Fruit fly (Drosophila melanogaster): ENCODE measurements around the gene CG7560.

Gene CG7560

DNA sequence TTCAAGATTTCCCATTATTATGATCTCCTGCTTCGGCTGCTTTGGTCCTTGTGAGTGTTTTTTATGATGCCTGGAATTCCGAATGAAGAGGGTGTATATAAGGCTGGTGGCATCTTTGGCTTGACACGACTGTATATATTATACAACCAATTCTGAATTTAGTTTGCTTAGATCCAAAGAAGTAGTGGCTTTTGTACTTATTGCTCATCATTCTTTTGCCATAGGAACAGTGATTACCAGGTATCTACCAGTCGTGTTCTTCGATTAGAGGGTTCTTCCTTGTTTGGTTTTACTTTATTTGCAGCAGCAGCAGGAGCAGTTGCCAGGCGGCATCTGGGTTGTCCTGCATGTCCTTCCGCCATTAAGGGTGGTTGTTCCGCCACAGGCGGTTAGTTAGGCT is 21.4 kb upstream of the CG7560 start (continued):
- TF ChIP-seq Eip74EF (GFP tag; optimal IDR thresholded peaks at IDR 0.05), result no peak
- 0 out of 2 replicates have a peak, but pooled peaks have one; percentile 26 for TF ChIP-seq CG43689 (GFP tag; IDR thresholded peaks at IDR 0.05)
- TF ChIP-seq Lpt (GFP tag; optimal IDR thresholded peaks at IDR 0.05), result no peak
- TF ChIP-seq CG5245 (GFP tag; optimal IDR thresholded peaks at IDR 0.05), result no peak
- no peak for TF ChIP-seq ase (GFP tag; IDR thresholded peaks at IDR 0.05)
- TF ChIP-seq CG17328 (GFP tag; IDR thresholded peaks at IDR 0.05), result peak; percentile 66; the same call in 1 of the 2 replicates
- TF ChIP-seq Atf6 (GFP tag; IDR thresholded peaks at IDR 0.05), result peak; percentile 54; the same call in 1 of the 2 replicates
- no peak for TF ChIP-seq insv (GFP tag; optimal IDR thresholded peaks at IDR 0.05)
- TF ChIP-seq C15 (GFP tag; IDR thresholded peaks at IDR 0.05), result no peak
- no peak for TF ChIP-seq H15 (GFP tag; IDR thresholded peaks at IDR 0.05)
- TF ChIP-seq MESR4 (GFP tag; optimal IDR thresholded peaks at IDR 0.05), result no peak
- TF ChIP-seq CTCF (GFP tag; optimal IDR thresholded peaks at IDR 0.05), result no peak
- TF ChIP-seq eve (GFP tag; optimal IDR thresholded peaks at IDR 0.05), result no peak
- TF ChIP-seq CG17359 (tag; optimal IDR thresholded peaks at IDR 0.05), result peak; percentile 58
- TF ChIP-seq gsb (GFP tag; IDR thresholded peaks at IDR 0.05), result 0 out of 2 replicates have a peak, but pooled peaks have one; percentile 17
- no peak for TF ChIP-seq sna (GFP tag; IDR thresholded peaks at IDR 0.05; ENCODE audit: partially characterized antibody)
- TF ChIP-seq pho (GFP tag; optimal IDR thresholded peaks at IDR 0.05), result no peak
- no peak for TF ChIP-seq tup (GFP tag; optimal IDR thresholded peaks at IDR 0.05)
- TF ChIP-seq CG4424 (GFP tag; optimal IDR thresholded peaks at IDR 0.05), result peak; percentile 32
- TF ChIP-seq gsb-n (tag; optimal IDR thresholded peaks at IDR 0.05), result peak; percentile 37
- peak; percentile 51 for TF ChIP-seq CG12391 (tag; optimal IDR thresholded peaks at IDR 0.05)
- no peak for TF ChIP-seq CG9797 (GFP tag; optimal IDR thresholded peaks at IDR 0.05)
- no peak for TF ChIP-seq hbn (GFP tag; IDR thresholded peaks at IDR 0.05; ENCODE audit: partially characterized antibody)
- TF ChIP-seq psq (GFP tag; optimal IDR thresholded peaks at IDR 0.05), result no peak
- TF ChIP-seq Atf-2 (GFP tag; optimal IDR thresholded peaks at IDR 0.05), result peak; percentile 7
- TF ChIP-seq Elba2 (GFP tag; optimal IDR thresholded peaks at IDR 0.05), result no peak
- peak; percentile 66 for TF ChIP-seq CG2678 (tag; optimal IDR thresholded peaks at IDR 0.05)
- peak; percentile 67 for TF ChIP-seq sisA (GFP tag; IDR thresholded peaks at IDR 0.05)
- TF ChIP-seq row (GFP tag; IDR thresholded peaks at IDR 0.05), result peak; percentile 84
- TF ChIP-seq CG11695 (GFP tag; IDR thresholded peaks at IDR 0.05), result peak; percentile 74
- no peak; the same call in 1 of the 2 replicates for TF ChIP-seq cas (GFP tag; IDR thresholded peaks at IDR 0.05)
- TF ChIP-seq CG12219 (GFP tag; optimal IDR thresholded peaks at IDR 0.05), result peak; percentile 25
- peak; percentile 19 for TF ChIP-seq pb (GFP tag; optimal IDR thresholded peaks at IDR 0.05)
- TF ChIP-seq knrl (GFP tag; IDR thresholded peaks at IDR 0.05; ENCODE audit: partially characterized antibody), result no peak
- no peak for TF ChIP-seq exex (tag; optimal IDR thresholded peaks at IDR 0.05)
- no peak for TF ChIP-seq CG14860 (GFP tag; IDR thresholded peaks at IDR 0.05; ENCODE audit: partially characterized antibody)
- peak; percentile 39 for TF ChIP-seq CG12155 (GFP tag; optimal IDR thresholded peaks at IDR 0.05)
- TF ChIP-seq CG9932 (GFP tag; IDR thresholded peaks at IDR 0.05), result peak; percentile 37; the same call in 1 of the 2 replicates
- peak; percentile 35 for TF ChIP-seq kni (GFP tag; optimal IDR thresholded peaks at IDR 0.05)
- TF ChIP-seq CG18476 (GFP tag; optimal IDR thresholded peaks at IDR 0.05), result peak; percentile 50
- TF ChIP-seq Ssrp (tag; optimal IDR thresholded peaks at IDR 0.05), result peak; percentile 49
- TF ChIP-seq CG13296 (GFP tag; optimal IDR thresholded peaks at IDR 0.05), result no peak
- peak; percentile 85 for TF ChIP-seq Xrp1 (GFP tag; IDR thresholded peaks at IDR 0.05)
- no peak for TF ChIP-seq Hey (tag; optimal IDR thresholded peaks at IDR 0.05)
- no peak for TF ChIP-seq Stat92E (GFP tag; optimal IDR thresholded peaks at IDR 0.05)
- no peak for TF ChIP-seq CrebB (tag; optimal IDR thresholded peaks at IDR 0.05)
- no peak for TF ChIP-seq CG2889 (GFP tag; IDR thresholded peaks at IDR 0.05)
- no peak for TF ChIP-seq Hand (GFP tag; optimal IDR thresholded peaks at IDR 0.05)
- no peak for TF ChIP-seq sr (GFP tag; IDR thresholded peaks at IDR 0.05)
- no peak for TF ChIP-seq shn (GFP tag; optimal IDR thresholded peaks at IDR 0.05)
- TF ChIP-seq D19B (GFP tag; optimal IDR thresholded peaks at IDR 0.05), result peak; percentile 87
